Fruit fly (Drosophila melanogaster): ENCODE data around the gene CG31195.

- TF ChIP-seq ttk (optimal IDR thresholded peaks at IDR 0.05) (no peak), h (optimal IDR thresholded peaks at IDR 0.05) (no peak), Sin3A (optimal IDR thresholded peaks at IDR 0.05) (no peak), Myc (optimal IDR thresholded peaks at IDR 0.05) (no peak)
Observed at dm6 chr3R:20778285-20778926, 16.2 kb upstream of the CG31195 start.

All from Kc167 (cell line).